Worm (Caenorhabditis elegans): ENCODE measurements around the gene R160.4.

The R160.4 gene

ce11 chrX:4357467-4357866, 11.2 kb downstream of the R160.4 start, which contains the start of gene F14H12.6:
F14H12.6 (minus strand) TSS chrX:4357567.
- TF ChIP-seq swsn-7 (tag; optimal IDR thresholded peaks at IDR 0.05) (no peak), egl-13 (tag; optimal IDR thresholded peaks at IDR 0.05) (no peak), alr-1 (tag; optimal IDR thresholded peaks at IDR 0.05; ENCODE audit: borderline replicate concordance) (no peak), tbx-2 (tag; optimal IDR thresholded peaks at IDR 0.05) (no peak), F16B12.6 (tag; optimal IDR thresholded peaks at IDR 0.05) (no peak), Y116A8C.19 (tag; optimal IDR thresholded peaks at IDR 0.05; ENCODE audit: borderline replicate concordance) (no peak), zag-1 (tag; optimal IDR thresholded peaks at IDR 0.05) (no peak), aha-1 (tag; optimal IDR thresholded peaks at IDR 0.05) (no peak), mef-2 (tag; optimal IDR thresholded peaks at IDR 0.05) (no peak), ztf-4 (tag; optimal IDR thresholded peaks at IDR 0.05) (no peak), unc-62 (GFP tag; optimal IDR thresholded peaks at IDR 0.05) (no peak), sptf-1 (tag; optimal IDR thresholded peaks at IDR 0.05) (no peak), unc-30 (tag; optimal IDR thresholded peaks at IDR 0.05) (no peak)

ce11 chrX:4353318-4353717, 15.4 kb downstream of the R160.4 start, which contains the start of gene col-165:
col-165 (plus strand) TSS chrX:4353618.
- no peak for TF ChIP-seq nhr-47 (tag; optimal IDR thresholded peaks at IDR 0.05)
- no peak for TF ChIP-seq unc-86 (tag; optimal IDR thresholded peaks at IDR 0.05)
- TF ChIP-seq mef-2 (tag; optimal IDR thresholded peaks at IDR 0.05), result no peak
- TF ChIP-seq nhr-90 (tag; optimal IDR thresholded peaks at IDR 0.05; ENCODE audit: poor library complexity), result no peak
- no peak for TF ChIP-seq nhr-84 (tag; optimal IDR thresholded peaks at IDR 0.05)
- TF ChIP-seq sup-37 (GFP tag; optimal IDR thresholded peaks at IDR 0.05), result no peak
- TF ChIP-seq mep-1 (tag; optimal IDR thresholded peaks at IDR 0.05), result no peak
- no peak for TF ChIP-seq ceh-90 (tag; optimal IDR thresholded peaks at IDR 0.05)
- no peak for TF ChIP-seq nhr-77 (tag; optimal IDR thresholded peaks at IDR 0.05)
- no peak for TF ChIP-seq skn-1 (tag; optimal IDR thresholded peaks at IDR 0.05)
- TF ChIP-seq nhr-11 (tag; optimal IDR thresholded peaks at IDR 0.05), result no peak

- TF ChIP-seq fkh-8 (tag; optimal IDR thresholded peaks at IDR 0.05) (no peak), F16B12.6 (tag; optimal IDR thresholded peaks at IDR 0.05) (no peak), hlh-4 (tag; optimal IDR thresholded peaks at IDR 0.05) (no peak), nhr-237 (tag; optimal IDR thresholded peaks at IDR 0.05) (no peak), swsn-7 (tag; optimal IDR thresholded peaks at IDR 0.05) (no peak), C16A3.4 (tag; optimal IDR thresholded peaks at IDR 0.05) (no peak), egl-27 (tag; optimal IDR thresholded peaks at IDR 0.05) (no peak), pag-3 (tag; optimal IDR thresholded peaks at IDR 0.05; ENCODE audit: borderline replicate concordance, insufficient read depth) (no peak), isw-1 (GFP tag; IDR thresholded peaks at IDR 0.05) (no peak), egl-13 (tag; optimal IDR thresholded peaks at IDR 0.05) (no peak), aha-1 (tag; optimal IDR thresholded peaks at IDR 0.05) (no peak), nhr-76 (tag; optimal IDR thresholded peaks at IDR 0.05) (no peak), zag-1 (tag; optimal IDR thresholded peaks at IDR 0.05) (no peak), unc-30 (tag; optimal IDR thresholded peaks at IDR 0.05) (no peak), nhr-20 (tag; optimal IDR thresholded peaks at IDR 0.05) (no peak)
Observed at ce11 chrX:4350198-4350597, 18.5 kb downstream of the R160.4 start, which contains the start of gene F14H12.2. F14H12.2 (plus strand) TSS chrX:4350498.

ce11 chrX:4343915-4344314, 24.8 kb downstream of the R160.4 start, which contains the start of gene F14H12.3:
F14H12.3 (plus strand) TSS chrX:4344215.
- TF ChIP-seq nhr-85 (tag) (peak; percentile 12), snpc-4 (tag; optimal IDR thresholded peaks at IDR 0.05) (no peak), lin-14 (GFP tag; optimal IDR thresholded peaks at IDR 0.05) (no peak)

- TF ChIP-seq zip-4 (GFP tag; optimal IDR thresholded peaks at IDR 0.05) (no peak), tlp-1 (tag; optimal IDR thresholded peaks at IDR 0.05) (no peak), skn-1 (tag; optimal IDR thresholded peaks at IDR 0.05) (peak; percentile 60)
Observed at ce11 chrX:4342730-4343129, 26.0 kb downstream of the R160.4 start.
